Fruit fly (Drosophila melanogaster) whole organism, embryonic: ENCODE measurements around the gene Cont.

Experiments used
- ATbp ChIP-seq: fragments of 200-800 bp; sonication (Bioruptor generic); optimal IDR thresholded peaks from 2 replicates; lab custom pipeline; 2017; ENCODE audit warnings: missing biosample characterization, mild to moderate bottlenecking, missing genetic modification characterization, missing genetic modification reagents
- B-H1 ChIP-seq: fragments of 200-800 bp; sonication (Bioruptor generic); IDR thresholded peaks from 3 replicates; pipeline ENCODE4 v1.3.6; 2022; ENCODE audit warnings: missing biosample characterization, missing genetic modification characterization
- CG10147 ChIP-seq: fragments of 200-800 bp; sonication (Bioruptor generic); optimal IDR thresholded peaks from 2 replicates; lab custom pipeline; 2019; ENCODE audit warnings: missing biosample characterization, mild to moderate bottlenecking, missing genetic modification characterization, moderate library complexity
- CG10431 ChIP-seq: fragments of 200-800 bp; sonication (Bioruptor generic); optimal IDR thresholded peaks from 3 replicates; lab custom pipeline; 2018; ENCODE audit warnings: missing biosample characterization, mild to moderate bottlenecking, missing genetic modification characterization
- CG10565 ChIP-seq: fragments of 200-800 bp; sonication (Bioruptor generic); optimal IDR thresholded peaks from 3 replicates; lab custom pipeline; 2016; ENCODE audit warnings: missing biosample characterization, mild to moderate bottlenecking, missing genetic modification characterization
- CG11504 ChIP-seq: fragments of 200-800 bp; sonication (Bioruptor generic); optimal IDR thresholded peaks from 3 replicates; lab custom pipeline; 2019; ENCODE audit warnings: missing biosample characterization, mild to moderate bottlenecking, missing genetic modification characterization, moderate library complexity
- CG12071 ChIP-seq: fragments of 200-800 bp; sonication (Bioruptor generic); optimal IDR thresholded peaks from 3 replicates; lab custom pipeline; 2018; ENCODE audit warnings: missing biosample characterization, mild to moderate bottlenecking, missing genetic modification characterization
- CG1233 ChIP-seq: fragments of 200-800 bp; sonication (Bioruptor generic); optimal IDR thresholded peaks from 4 replicates; lab custom pipeline; 2018; ENCODE audit warnings: missing biosample characterization, mild to moderate bottlenecking, missing genetic modification characterization
- CG14014 ChIP-seq: fragments of 200-800 bp; sonication (Bioruptor generic); IDR thresholded peaks from 2 replicates; pipeline ENCODE4 v1.3.6; 2022; ENCODE audit warnings: missing biosample characterization, missing genetic modification characterization
- CG14860 ChIP-seq: fragments of 200-800 bp; sonication (Bioruptor generic); IDR thresholded peaks from 3 replicates; pipeline ENCODE4 v1.3.6; 2022; ENCODE audit warnings: missing biosample characterization, missing genetic modification characterization; ENCODE audit not compliant: partially characterized antibody
- CG15073 ChIP-seq: fragments of 200-800 bp; sonication (Bioruptor generic); optimal IDR thresholded peaks from 2 replicates; lab custom pipeline; 2016; ENCODE audit warnings: missing biosample characterization, missing genetic modification characterization
- CG15696 ChIP-seq: fragments of 200-800 bp; sonication (Bioruptor generic); optimal IDR thresholded peaks from 2 replicates; lab custom pipeline; 2019; ENCODE audit warnings: missing biosample characterization, mild to moderate bottlenecking, missing genetic modification characterization, moderate library complexity
- CG4328 ChIP-seq: fragments of 200-800 bp; sonication (Bioruptor generic); optimal IDR thresholded peaks from 3 replicates; lab custom pipeline; 2017; ENCODE audit warnings: missing biosample characterization, missing genetic modification reagents, missing genetic modification characterization
- CG4360 ChIP-seq: fragments of 200-800 bp; sonication (Bioruptor generic); IDR thresholded peaks from 2 replicates; pipeline ENCODE4 v1.3.6; 2022; ENCODE audit warnings: missing biosample characterization, missing genetic modification characterization
- CG4707 ChIP-seq: fragments of 200-800 bp; sonication (Bioruptor generic); optimal IDR thresholded peaks from 2 replicates; lab custom pipeline; 2018; ENCODE audit warnings: missing biosample characterization, mild to moderate bottlenecking, missing genetic modification characterization, moderate library complexity
- CG6765 ChIP-seq: fragments of 200-800 bp; sonication (Bioruptor generic); optimal IDR thresholded peaks from 3 replicates; lab custom pipeline; 2017; ENCODE audit warnings: missing biosample characterization, mild to moderate bottlenecking, missing genetic modification characterization
- CG7745 ChIP-seq: fragments of 200-800 bp; sonication (Bioruptor generic); optimal IDR thresholded peaks from 2 replicates; lab custom pipeline; 2018; ENCODE audit warnings: missing biosample characterization, mild to moderate bottlenecking, missing genetic modification characterization, moderate library complexity
- CG8290 ChIP-seq, 3 experiments: fragments of 200-800 bp; sonication (Bioruptor generic); optimal IDR thresholded peaks; 2 replicates each; lab custom pipeline; 2016 to 2019; ENCODE audit warnings: missing biosample characterization in 3 of 3, missing genetic modification characterization in 3 of 3, mild to moderate bottlenecking in 2 of 3, moderate library complexity in 1 of 3
- CG8765 ChIP-seq: fragments of 200-800 bp; sonication (Bioruptor generic); IDR thresholded peaks from 2 replicates; pipeline ENCODE4 v1.3.6; 2022; ENCODE audit warnings: missing biosample characterization, missing genetic modification characterization
- CG8944 ChIP-seq: fragments of 200-800 bp; sonication (Bioruptor generic); optimal IDR thresholded peaks from 3 replicates; lab custom pipeline; 2016; ENCODE audit warnings: missing biosample characterization, missing genetic modification characterization
- CG9817 ChIP-seq: fragments of 200-800 bp; sonication (Bioruptor generic); optimal IDR thresholded peaks from 2 replicates; lab custom pipeline; 2018; ENCODE audit warnings: missing biosample characterization, mild to moderate bottlenecking, missing genetic modification characterization, moderate library complexity
- CG9932 ChIP-seq: fragments of 200-800 bp; sonication (Bioruptor generic); IDR thresholded peaks from 2 replicates; pipeline ENCODE4 v1.3.6; 2022; ENCODE audit warnings: missing biosample characterization, missing genetic modification characterization
- Chrac-16 ChIP-seq: fragments of 200-800 bp; sonication (Bioruptor generic); optimal IDR thresholded peaks from 3 replicates; lab custom pipeline; 2016; ENCODE audit warnings: missing biosample characterization, missing genetic modification characterization
- CoRest ChIP-seq: fragments of 200-800 bp; sonication (Bioruptor generic); optimal IDR thresholded peaks from 3 replicates; lab custom pipeline; 2018; ENCODE audit warnings: missing biosample characterization, mild to moderate bottlenecking, missing genetic modification characterization, moderate library complexity
- Deaf1 ChIP-seq: fragments of 200-800 bp; optimal IDR thresholded peaks from 3 replicates; lab custom pipeline; 2019; ENCODE audit warnings: missing biosample characterization, mild to moderate bottlenecking, missing genetic modification characterization, moderate library complexity
- Dek ChIP-seq: fragments of 200-800 bp; sonication (Bioruptor generic); optimal IDR thresholded peaks from 3 replicates; lab custom pipeline; 2019; ENCODE audit warnings: missing biosample characterization, mild to moderate bottlenecking, missing genetic modification characterization, moderate library complexity
- Doc2 ChIP-seq: fragments of 200-800 bp; sonication (Bioruptor generic); IDR thresholded peaks from 2 replicates; pipeline ENCODE4 v1.3.6; 2022; ENCODE audit warnings: missing biosample characterization, missing genetic modification characterization
- E2f1 ChIP-seq: fragments of 200-800 bp; sonication (Bioruptor generic); IDR thresholded peaks from 2 replicates; pipeline ENCODE4 v1.3.6; 2022; ENCODE audit warnings: missing biosample characterization, missing genetic modification characterization
- H2.0 ChIP-seq: fragments of 200-800 bp; sonication (Bioruptor generic); IDR thresholded peaks from 2 replicates; pipeline ENCODE4 v1.3.6; 2022; ENCODE audit warnings: missing biosample characterization, missing genetic modification characterization
- HLH54F ChIP-seq: fragments of 200-800 bp; sonication (Bioruptor generic); optimal IDR thresholded peaks from 3 replicates; lab custom pipeline; 2016; ENCODE audit warnings: missing biosample characterization, missing genetic modification characterization
- Hr78 ChIP-seq, 2 experiments: fragments of 200-800 bp in 1 of 2; fragments of >200 bp in 1 of 2; sonication (Bioruptor generic) in 1 of 2; optimal IDR thresholded peaks; 2 replicates each; lab custom pipeline; 2017 to 2019; ENCODE audit warnings: missing biosample characterization in 2 of 2, missing genetic modification characterization in 2 of 2, mild to moderate bottlenecking in 1 of 2, moderate library complexity in 1 of 2
- Hsf ChIP-seq: fragments of 200-800 bp; sonication (Bioruptor generic); optimal IDR thresholded peaks from 3 replicates; lab custom pipeline; 2016; ENCODE audit warnings: missing biosample characterization, missing genetic modification characterization
- Lim3 ChIP-seq: fragments of 200-800 bp; sonication (Bioruptor generic); IDR thresholded peaks from 2 replicates; pipeline ENCODE4 v1.3.6; 2022; ENCODE audit warnings: missing biosample characterization, missing genetic modification characterization
- MBD-R2 ChIP-seq: fragments of 200-800 bp; sonication (Bioruptor generic); IDR thresholded peaks from 2 replicates; pipeline ENCODE4 v1.3.6; 2022; ENCODE audit warnings: missing biosample characterization, missing genetic modification characterization
- btn ChIP-seq: fragments of 200-800 bp; sonication (Bioruptor generic); optimal IDR thresholded peaks from 2 replicates; lab custom pipeline; 2016; ENCODE audit warnings: missing biosample characterization, missing genetic modification characterization
- cas ChIP-seq: fragments of 200-800 bp; sonication (Bioruptor generic); IDR thresholded peaks from 2 replicates; pipeline ENCODE4 v1.3.6; 2022; ENCODE audit warnings: missing biosample characterization, missing genetic modification characterization
- chm ChIP-seq: fragments of 200-800 bp; sonication (Bioruptor generic); IDR thresholded peaks from 2 replicates; pipeline ENCODE4 v1.3.6; 2022; ENCODE audit warnings: missing biosample characterization, missing genetic modification characterization
- dmrt11E ChIP-seq: fragments of 200-800 bp; sonication (Bioruptor generic); optimal IDR thresholded peaks from 3 replicates; lab custom pipeline; 2018; ENCODE audit warnings: missing biosample characterization, mild to moderate bottlenecking, missing genetic modification characterization, moderate library complexity
- en ChIP-seq: fragments of 200-800 bp; sonication (Bioruptor generic); optimal IDR thresholded peaks from 2 replicates; lab custom pipeline; 2016; ENCODE audit warnings: missing biosample characterization, missing genetic modification characterization
- ewg ChIP-seq: fragments of 200-800 bp; sonication (Bioruptor generic); optimal IDR thresholded peaks from 3 replicates; lab custom pipeline; 2017; ENCODE audit warnings: mild to moderate bottlenecking, missing biosample characterization, missing genetic modification reagents, missing genetic modification characterization
- eyg ChIP-seq: fragments of 200-800 bp; sonication (Bioruptor generic); optimal IDR thresholded peaks from 3 replicates; lab custom pipeline; 2016; ENCODE audit warnings: missing biosample characterization, missing genetic modification characterization
- fd96Cb ChIP-seq: fragments of 200-800 bp; sonication (Bioruptor generic); optimal IDR thresholded peaks from 2 replicates; lab custom pipeline; 2018; ENCODE audit warnings: missing biosample characterization, mild to moderate bottlenecking, missing genetic modification characterization, moderate library complexity
- gem ChIP-seq: fragments of 200-800 bp; sonication (Bioruptor generic); optimal IDR thresholded peaks from 2 replicates; lab custom pipeline; 2019; ENCODE audit warnings: missing biosample characterization, mild to moderate bottlenecking, missing genetic modification characterization, moderate library complexity
- lov ChIP-seq, 2 experiments: fragments of 200-800 bp in 1 of 2; fragments of >200 bp in 1 of 2; sonication (Bioruptor generic) in 1 of 2; IDR thresholded peaks in 1 of 2; optimal IDR thresholded peaks in 1 of 2; 2 replicates in 1 of 2; 3 replicates in 1 of 2; pipeline versions ENCODE4 v1.3.6 to Lab custom; 2017 to 2022; ENCODE audit warnings: missing biosample characterization in 1 of 2, missing genetic modification characterization in 1 of 2
- ro ChIP-seq: fragments of 200-800 bp; sonication (Bioruptor generic); IDR thresholded peaks from 2 replicates; pipeline ENCODE4 v1.3.6; 2022; ENCODE audit warnings: missing biosample characterization, missing genetic modification characterization
- sob ChIP-seq: fragments of 200-800 bp; sonication (Bioruptor generic); IDR thresholded peaks from 2 replicates; pipeline ENCODE4 v1.3.6; 2022; ENCODE audit warnings: missing biosample characterization, missing genetic modification characterization
- trh ChIP-seq: fragments of 200-800 bp; sonication (Bioruptor generic); optimal IDR thresholded peaks from 2 replicates; lab custom pipeline; 2016; ENCODE audit warnings: missing biosample characterization, missing genetic modification characterization
- tx ChIP-seq: fragments of 200-800 bp; sonication (Bioruptor generic); optimal IDR thresholded peaks from 2 replicates; lab custom pipeline; 2016; ENCODE audit warnings: missing biosample characterization, missing genetic modification characterization
- wek ChIP-seq: fragments of 200-800 bp; sonication (Bioruptor generic); optimal IDR thresholded peaks from 3 replicates; lab custom pipeline; 2018; ENCODE audit warnings: missing biosample characterization, mild to moderate bottlenecking, missing genetic modification characterization, moderate library complexity
- zen2 ChIP-seq: fragments of 200-800 bp; sonication (Bioruptor generic); IDR thresholded peaks from 3 replicates; pipeline ENCODE4 v1.3.6; 2022; ENCODE audit warnings: missing biosample characterization, missing genetic modification characterization; ENCODE audit not compliant: partially characterized antibody
- zfh2 ChIP-seq: fragments of 200-800 bp; sonication (Bioruptor generic); optimal IDR thresholded peaks from 2 replicates; lab custom pipeline; 2016; ENCODE audit warnings: missing biosample characterization, missing genetic modification characterization

The Cont gene

DNA sequence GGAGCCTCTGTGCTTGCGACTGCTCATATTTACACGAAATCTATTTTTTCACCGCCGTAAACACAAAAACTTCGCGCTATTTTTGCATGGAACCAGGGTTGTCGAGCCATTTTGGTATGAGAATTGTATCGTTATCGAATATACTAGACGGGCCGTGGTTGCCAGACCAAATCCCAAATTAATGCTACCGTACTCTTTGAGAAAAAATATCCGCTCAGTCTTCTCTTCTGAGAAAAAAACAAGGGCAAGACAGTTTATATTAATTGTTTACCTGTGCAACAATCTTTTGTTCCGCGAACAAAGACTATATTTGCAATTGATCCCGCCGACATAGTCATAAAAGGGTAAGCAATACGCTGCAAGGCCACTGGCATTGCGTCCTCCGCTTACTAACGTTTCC is 43.5 kb upstream of the Cont start, which contains the start of the genes Skp2 and CG1103 (continued):
- TF ChIP-seq CG8765 (GFP tag; lab: Robert Waterston, UW): no peak
- TF ChIP-seq Lim3: no peak
- no peak for TF ChIP-seq Chrac-16 (GFP tag; lab: Kevin White, UChicago)
- TF ChIP-seq CG9817 (tag; lab: Kevin White, UChicago): no peak
- TF ChIP-seq wek: no peak
- peak; percentile 11 for TF ChIP-seq CG8290 (GFP tag; optimal IDR thresholded peaks at IDR 0.05; lab: Kevin White, UChicago)
- peak in 1 of 2 experiments; percentile 64 for TF ChIP-seq CG8290 (tag; optimal IDR thresholded peaks at IDR 0.05; lab: Kevin White, UChicago)
- no peak for TF ChIP-seq ro (GFP tag; lab: Robert Waterston, UW)
- no peak for TF ChIP-seq gem (tag; lab: Kevin White, UChicago)
- TF ChIP-seq B-H1 (GFP tag; lab: Robert Waterston, UW): no peak
- no peak for TF ChIP-seq en (GFP tag; lab: Kevin White, UChicago)
- no peak for TF ChIP-seq Hsf (GFP tag; lab: Kevin White, UChicago)
- no peak for TF ChIP-seq ATbp
- TF ChIP-seq CoRest (tag; lab: Kevin White, UChicago): peak; percentile 10
- TF ChIP-seq CG10431 (GFP tag; lab: Kevin White, UChicago): peak; percentile 73
- TF ChIP-seq CG10565 (GFP tag; lab: Kevin White, UChicago): no peak
- TF ChIP-seq CG14860: no peak
- TF ChIP-seq eyg (GFP tag; lab: Kevin White, UChicago): no peak
- no peak for TF ChIP-seq CG14014
- TF ChIP-seq E2f1: peak; percentile 27; the same call in 1 of the 2 replicates
- no peak for TF ChIP-seq H2.0 (GFP tag; lab: Robert Waterston, UW)
- no peak for TF ChIP-seq CG4328 (GFP tag; lab: Kevin White, UChicago)
- TF ChIP-seq CG15073 (GFP tag; lab: Kevin White, UChicago): no peak
- TF ChIP-seq Doc2 (GFP tag; lab: Robert Waterston, UW): no peak
- peak; percentile 11 for TF ChIP-seq CG1233 (GFP tag; lab: Kevin White, UChicago)
- TF ChIP-seq trh (GFP tag; lab: Kevin White, UChicago): no peak
- no peak for TF ChIP-seq sob
- TF ChIP-seq zen2 (GFP tag; lab: Robert Waterston, UW): no peak
- no peak for TF ChIP-seq CG9932 (GFP tag; lab: Robert Waterston, UW)
- TF ChIP-seq CG4360 (GFP tag; lab: Robert Waterston, UW): no peak
- no peak for TF ChIP-seq dmrt11E (tag; lab: Kevin White, UChicago)
- no peak for TF ChIP-seq CG8944 (GFP tag; lab: Kevin White, UChicago)
- TF ChIP-seq CG10147 (GFP tag; lab: Kevin White, UChicago): no peak
- no peak for TF ChIP-seq zfh2 (GFP tag; lab: Kevin White, UChicago)
- no peak for TF ChIP-seq btn
- no peak for TF ChIP-seq CG7745 (tag; lab: Kevin White, UChicago)
- no peak for TF ChIP-seq tx
- TF ChIP-seq MBD-R2 (GFP tag; lab: Robert Waterston, UW): peak; percentile 89
- TF ChIP-seq CG11504 (tag; lab: Kevin White, UChicago): no peak
- no peak for TF ChIP-seq chm (GFP tag; lab: Robert Waterston, UW)
- no peak for TF ChIP-seq CG12071
- TF ChIP-seq CG15696 (tag; lab: Kevin White, UChicago): no peak
- TF ChIP-seq CG4707 (GFP tag; lab: Kevin White, UChicago): no peak
- no peak for TF ChIP-seq Dek (tag; lab: Kevin White, UChicago)
- TF ChIP-seq Hr78 (GFP tag; optimal IDR thresholded peaks at IDR 0.05; lab: Kevin White, UChicago): no peak
- no peak for TF ChIP-seq ewg (GFP tag; lab: Kevin White, UChicago)
- no peak for TF ChIP-seq Deaf1 (tag; lab: Kevin White, UChicago)
- no peak for TF ChIP-seq fd96Cb (tag; lab: Kevin White, UChicago)
- no peak for TF ChIP-seq lov (optimal IDR thresholded peaks at IDR 0.05; lab: Kevin White, UChicago)
- TF ChIP-seq lov (GFP tag; IDR thresholded peaks at IDR 0.05; lab: Robert Waterston, UW): no peak
- no peak for TF ChIP-seq CG6765 (GFP tag; lab: Kevin White, UChicago)
- TF ChIP-seq HLH54F (GFP tag; lab: Kevin White, UChicago): no peak
- TF ChIP-seq cas (GFP tag; lab: Robert Waterston, UW): no peak
